Worm (Caenorhabditis elegans): ENCODE data around the gene T23G5.2.

The T23G5.2 gene

DNA sequence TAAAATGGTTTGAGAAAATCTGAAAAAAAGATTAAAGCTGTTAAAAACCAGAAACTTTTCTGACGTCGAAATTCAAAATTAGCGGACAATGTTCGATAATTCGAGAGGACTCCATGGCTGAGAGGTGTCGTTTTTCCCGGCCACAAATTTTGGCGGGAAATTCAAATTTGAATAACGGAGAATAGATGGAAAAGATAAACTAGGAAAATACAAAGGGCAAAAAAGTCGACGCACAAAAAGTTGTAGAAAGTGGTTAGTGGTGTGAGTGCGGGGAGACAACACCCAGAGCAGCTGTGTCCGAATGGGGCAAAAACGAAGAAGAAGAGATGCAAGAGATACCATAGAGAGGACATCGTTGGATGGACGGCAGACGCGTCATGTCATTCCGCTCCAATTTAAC, 45.0 kb downstream of the T23G5.2 start, which contains the start of gene cls-3:
Gene cls-3 (minus strand): TSS at position 19 of the 400 bp plus-strand sequence.
- no peak for TF ChIP-seq tbx-11 (GFP tag; IDR thresholded peaks at IDR 0.05)
- TF ChIP-seq tra-4 (tag; optimal IDR thresholded peaks at IDR 0.05) = no peak
- peak; percentile 34 for TF ChIP-seq hmg-4 (GFP tag; optimal IDR thresholded peaks at IDR 0.05)

DNA sequence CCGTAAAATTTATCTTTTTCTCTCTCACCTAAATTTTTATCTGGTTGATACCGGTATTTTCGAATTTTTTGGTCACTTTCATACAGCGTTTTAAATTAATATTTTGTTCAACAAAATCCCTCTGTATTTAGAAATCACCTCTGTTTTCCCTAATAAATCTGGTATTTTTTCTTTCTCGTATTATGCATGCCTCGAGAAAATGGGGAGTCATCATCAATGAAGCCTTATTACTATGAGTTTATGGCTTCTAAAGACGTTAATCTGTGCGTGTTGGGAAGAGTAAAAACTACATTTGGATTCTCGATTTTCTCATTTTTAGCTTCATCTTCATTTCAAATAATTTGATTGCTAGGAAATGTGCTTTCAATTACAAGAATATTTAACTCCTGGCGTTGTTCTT, 50.4 kb downstream of the T23G5.2 start, which contains the start of gene ZC84.7:
Gene ZC84.7 (plus strand): TSS at position 301 of the 400 bp plus-strand sequence.
- no peak for TF ChIP-seq tra-4 (tag; optimal IDR thresholded peaks at IDR 0.05)
- no peak for TF ChIP-seq aly-1 (tag; optimal IDR thresholded peaks at IDR 0.05)
- no peak for TF ChIP-seq ceh-13 (GFP tag; optimal IDR thresholded peaks at IDR 0.05)
- TF ChIP-seq hmg-4 (GFP tag; optimal IDR thresholded peaks at IDR 0.05) = no peak
- no peak for TF ChIP-seq flt-1 (GFP tag; IDR thresholded peaks at IDR 0.05)
- TF ChIP-seq pes-1 (GFP tag; IDR thresholded peaks at IDR 0.05) = no peak
- TF ChIP-seq hmbx-1 (tag; optimal IDR thresholded peaks at IDR 0.05) = no peak
- no peak for TF ChIP-seq hnd-1 (tag; optimal IDR thresholded peaks at IDR 0.05)
- TF ChIP-seq F13C5.2 (tag; optimal IDR thresholded peaks at IDR 0.05) = no peak
- no peak for TF ChIP-seq tbx-37 (GFP tag; conservative IDR thresholded peaks at IDR 0.05)
- TF ChIP-seq tbx-11 (GFP tag; IDR thresholded peaks at IDR 0.05) = no peak
- no peak for TF ChIP-seq ets-7 (tag; optimal IDR thresholded peaks at IDR 0.05)
- no peak for TF ChIP-seq ama-1 (optimal IDR thresholded peaks at IDR 0.05)
- no peak for TF ChIP-seq sea-1 (GFP tag; conservative IDR thresholded peaks at IDR 0.05)
- no peak for TF ChIP-seq B0310.2 (tag; optimal IDR thresholded peaks at IDR 0.05)

Data from whole organism, early embryonic.